Fruit fly (Drosophila melanogaster) whole organism, prepupa: ENCODE data around the gene CG11983.

Source experiments
- CG16779 ChIP-seq: fragments of 200-800 bp; sonication (Bioruptor generic); optimal IDR thresholded peaks from 3 replicates; lab custom pipeline; 2017; ENCODE audit warnings: missing biosample characterization, mild to moderate bottlenecking, missing genetic modification characterization
- CG3919 ChIP-seq: fragments of 200-800 bp; sonication (Bioruptor generic); optimal IDR thresholded peaks from 3 replicates; lab custom pipeline; 2016; ENCODE audit warnings: missing biosample characterization, missing genetic modification characterization
- CG6854 ChIP-seq: fragments of 200-800 bp; sonication (Bioruptor generic); optimal IDR thresholded peaks from 2 replicates; lab custom pipeline; 2017; ENCODE audit warnings: missing biosample characterization, mild to moderate bottlenecking, missing genetic modification characterization
- CG7368 ChIP-seq: fragments of 200-800 bp; sonication (Bioruptor generic); optimal IDR thresholded peaks from 3 replicates; lab custom pipeline; 2016; ENCODE audit warnings: missing biosample characterization, missing genetic modification characterization
- Ets96B ChIP-seq: fragments of 200-800 bp; optimal IDR thresholded peaks from 2 replicates; lab custom pipeline; 2019; ENCODE audit warnings: missing biosample characterization, mild to moderate bottlenecking, missing genetic modification characterization, moderate library complexity
- Hr39 ChIP-seq: fragments of 200-800 bp; sonication (Bioruptor generic); optimal IDR thresholded peaks from 2 replicates; lab custom pipeline; 2016; ENCODE audit warnings: missing biosample characterization, missing genetic modification characterization
- Met ChIP-seq: fragments of 200-800 bp; sonication (Bioruptor generic); optimal IDR thresholded peaks from 3 replicates; lab custom pipeline; 2016; ENCODE audit warnings: missing biosample characterization, missing genetic modification characterization
- Sox102F ChIP-seq: fragments of 200-800 bp; sonication (Bioruptor generic); optimal IDR thresholded peaks from 2 replicates; lab custom pipeline; 2016; ENCODE audit warnings: missing biosample characterization, mild to moderate bottlenecking, missing genetic modification characterization
- achi ChIP-seq: fragments of 200-800 bp; sonication (Bioruptor generic); optimal IDR thresholded peaks from 3 replicates; lab custom pipeline; 2016; ENCODE audit warnings: missing biosample characterization, missing genetic modification characterization
- lz ChIP-seq: fragments of 200-800 bp; sonication (Bioruptor generic); optimal IDR thresholded peaks from 3 replicates; lab custom pipeline; 2016; ENCODE audit warnings: missing biosample characterization, missing genetic modification characterization
- salr ChIP-seq, 2 experiments: fragments of 200-800 bp; sonication (Bioruptor generic); optimal IDR thresholded peaks; 3 replicates each; lab custom pipeline; 2016 to 2018; ENCODE audit warnings: missing biosample characterization in 2 of 2, missing genetic modification characterization in 2 of 2, mild to moderate bottlenecking in 1 of 2
- spab ChIP-seq: fragments of 200-800 bp; sonication (Bioruptor generic); optimal IDR thresholded peaks from 2 replicates; lab custom pipeline; 2017; ENCODE audit warnings: missing biosample characterization, mild to moderate bottlenecking, missing genetic modification characterization, missing genetic modification reagents
- topi ChIP-seq: fragments of 200-800 bp; sonication (Bioruptor generic); optimal IDR thresholded peaks from 3 replicates; lab custom pipeline; 2016; ENCODE audit warnings: missing biosample characterization, missing genetic modification characterization

DNA sequence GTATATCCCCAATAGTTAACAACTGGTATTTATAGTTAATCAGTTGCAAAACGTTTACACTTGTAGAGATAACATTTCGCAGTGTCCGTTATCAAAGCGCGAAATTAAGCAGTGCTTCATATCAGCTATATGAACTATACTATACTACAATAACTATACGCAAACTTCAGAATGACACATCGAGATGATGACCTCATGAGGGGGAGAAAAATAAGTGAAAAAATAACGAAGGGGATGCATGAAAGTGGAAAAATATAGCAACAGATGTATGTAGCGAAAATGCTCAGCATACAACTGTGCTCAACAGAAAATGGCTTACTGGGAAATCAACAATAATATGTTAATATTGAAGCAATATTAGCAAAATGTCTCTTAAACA, 22.6 kb downstream of the CG11983 start:
- TF ChIP-seq achi (no peak), Hr39 (no peak), salr (GFP tag; optimal IDR thresholded peaks at IDR 0.05; lab: Kevin White, UChicago) (no peak), CG3919 (GFP tag; lab: Kevin White, UChicago) (no peak), topi (GFP tag; lab: Kevin White, UChicago) (no peak), spab (GFP tag; lab: Kevin White, UChicago) (no peak), Ets96B (no peak), CG6854 (GFP tag; lab: Kevin White, UChicago) (no peak), CG7368 (GFP tag; lab: Kevin White, UChicago) (no peak), Sox102F (no peak), Met (no peak), lz (GFP tag; lab: Kevin White, UChicago) (no peak), CG16779 (tag; lab: Kevin White, UChicago) (no peak)
